Worm (Caenorhabditis elegans): Measurements from ENCODE around the gene F40G9.18.

- TF ChIP-seq nhr-12 (tag; optimal IDR thresholded peaks at IDR 0.05) (no peak), ama-1 (optimal IDR thresholded peaks at IDR 0.05) (no peak), ceh-82 (tag; optimal IDR thresholded peaks at IDR 0.05) (no peak), snpc-4 (tag; optimal IDR thresholded peaks at IDR 0.05) (no peak), lin-11 (tag; optimal IDR thresholded peaks at IDR 0.05) (no peak), unc-55 (GFP tag; optimal IDR thresholded peaks at IDR 0.05) (no peak), elt-3 (tag; optimal IDR thresholded peaks at IDR 0.05) (no peak), ztf-11 (tag; optimal IDR thresholded peaks at IDR 0.05) (no peak), nhr-6 (tag; optimal IDR thresholded peaks at IDR 0.05) (no peak), nhr-77 (tag; optimal IDR thresholded peaks at IDR 0.05) (no peak), sem-4 (tag; optimal IDR thresholded peaks at IDR 0.05) (no peak), skn-1 (tag; optimal IDR thresholded peaks at IDR 0.05) (no peak), Y55F3AM.14 (GFP tag; optimal IDR thresholded peaks at IDR 0.05) (no peak), R02D3.7 (tag; optimal IDR thresholded peaks at IDR 0.05) (no peak)
These were observed 40.3 kb upstream of the F40G9.18 start, which contains the start of gene klp-20 for ce11 chrIII:209695-210091.
